Fruit fly (Drosophila melanogaster): ENCODE measurements around the gene fid.

fid gene

dm6 chr3R:26005978-26006934 lies 36.4 kb downstream of the fid start (continued):
- TF ChIP-seq Eip74EF (GFP tag; optimal IDR thresholded peaks at IDR 0.05) (peak in 1 of 2 experiments; percentile 38), CG6272 (GFP tag; IDR thresholded peaks at IDR 0.05) (no peak), danr (GFP tag; IDR thresholded peaks at IDR 0.05) (no peak), slp2 (GFP tag; optimal IDR thresholded peaks at IDR 0.05) (no peak), CG2712 (tag; optimal IDR thresholded peaks at IDR 0.05) (peak; percentile 40), Abd-B (GFP tag; optimal IDR thresholded peaks at IDR 0.05) (peak; percentile 61), D (optimal IDR thresholded peaks at IDR 0.05) (peak; percentile 49), D (GFP tag; optimal IDR thresholded peaks at IDR 0.05) (peak; percentile 28), ato (GFP tag; IDR thresholded peaks at IDR 0.05; ENCODE audit: partially characterized antibody) (no peak), Drgx (GFP tag; IDR thresholded peaks at IDR 0.05) (peak; percentile 58), TFAM (GFP tag; optimal IDR thresholded peaks at IDR 0.05) (no peak), CG10209 (GFP tag; optimal IDR thresholded peaks at IDR 0.05) (no peak), Lhr (GFP tag; optimal IDR thresholded peaks at IDR 0.05) (no peak), BEAF-32 (GFP tag; optimal IDR thresholded peaks at IDR 0.05) (no peak), bbx (GFP tag; IDR thresholded peaks at IDR 0.05; ENCODE audit: partially characterized antibody) (peak; percentile 43), Max (GFP tag; optimal IDR thresholded peaks at IDR 0.05) (peak; percentile 32), eyg (GFP tag; optimal IDR thresholded peaks at IDR 0.05) (no peak), otp (GFP tag; IDR thresholded peaks at IDR 0.05) (peak; percentile 56; the same call in 1 of the 3 replicates), vfl (GFP tag; optimal IDR thresholded peaks at IDR 0.05) (no peak), HmgZ (tag; optimal IDR thresholded peaks at IDR 0.05) (no peak), CG4730 (GFP tag; IDR thresholded peaks at IDR 0.05) (no peak), CG9727 (GFP tag; optimal IDR thresholded peaks at IDR 0.05) (peak; percentile 34), CG5245 (GFP tag; optimal IDR thresholded peaks at IDR 0.05) (peak; percentile 10), dpn (GFP tag; optimal IDR thresholded peaks at IDR 0.05) (peak in 1 of 2 experiments; percentile 10), br (optimal IDR thresholded peaks at IDR 0.05) (no peak), kni (GFP tag; optimal IDR thresholded peaks at IDR 0.05) (peak; percentile 100), oc (tag; optimal IDR thresholded peaks at IDR 0.05) (peak; percentile 86), Camta (GFP tag; optimal IDR thresholded peaks at IDR 0.05) (no peak), Asciz (GFP tag; optimal IDR thresholded peaks at IDR 0.05) (no peak), CG2678 (tag; optimal IDR thresholded peaks at IDR 0.05) (peak; percentile 1), fru (optimal IDR thresholded peaks at IDR 0.05) (no peak), kah (GFP tag; optimal IDR thresholded peaks at IDR 0.05) (peak; percentile 75), Tbp (GFP tag; optimal IDR thresholded peaks at IDR 0.05) (peak; percentile 97), wek (GFP tag; optimal IDR thresholded peaks at IDR 0.05) (no peak), CG31388 (GFP tag; optimal IDR thresholded peaks at IDR 0.05) (no peak), CG13287 (GFP tag; IDR thresholded peaks at IDR 0.05; ENCODE audit: partially characterized antibody) (peak; percentile 21; the same call in 1 of the 2 replicates), Nf-YC (tag; optimal IDR thresholded peaks at IDR 0.05) (peak; percentile 68), da (GFP tag; optimal IDR thresholded peaks at IDR 0.05) (peak; percentile 77), p53 (GFP tag; optimal IDR thresholded peaks at IDR 0.05) (peak; percentile 72), CG5180 (GFP tag; optimal IDR thresholded peaks at IDR 0.05) (peak; percentile 81), gro (GFP tag; optimal IDR thresholded peaks at IDR 0.05) (peak; percentile 67), Hmr (GFP tag; optimal IDR thresholded peaks at IDR 0.05) (no peak), schlank (tag; optimal IDR thresholded peaks at IDR 0.05) (no peak), inv (GFP tag; IDR thresholded peaks at IDR 0.05; ENCODE audit: partially characterized antibody) (0 out of 2 replicates have a peak, but pooled peaks have one; percentile 15), CG4854 (GFP tag; optimal IDR thresholded peaks at IDR 0.05) (no peak), CG10654 (GFP tag; optimal IDR thresholded peaks at IDR 0.05) (no peak), CG34224 (GFP tag; IDR thresholded peaks at IDR 0.05; ENCODE audit: partially characterized antibody) (no peak), gt (GFP tag; IDR thresholded peaks at IDR 0.05) (no peak)
